Fruit fly (Drosophila melanogaster) whole organism: ENCODE results near the gene p-cup.

Experiments
- Dll ChIP-seq: fragments of >200 bp; optimal IDR thresholded peaks from 2 replicates; lab custom pipeline; 2017
- EcR ChIP-seq, 2 experiments: fragments of >200 bp; optimal IDR thresholded peaks; 2 replicates each; lab custom pipeline; 2017; ENCODE audit warnings: missing biosample characterization in 2 of 2, missing genetic modification characterization in 2 of 2, missing genetic modification reagents in 2 of 2
- usp ChIP-seq: fragments of >200 bp; optimal IDR thresholded peaks from 2 replicates; lab custom pipeline; 2017; ENCODE audit warnings: missing biosample characterization, missing genetic modification characterization, mixed read lengths

dm6 chrX:17478383-17478782, 29.8 kb upstream of the p-cup start:
- no peak for TF ChIP-seq usp (GFP tag; lab: Kevin White, UChicago)
- no peak for TF ChIP-seq Dll (lab: Kevin White, UChicago)
- TF ChIP-seq EcR (GFP tag; optimal IDR thresholded peaks at IDR 0.05; lab: Kevin White, UChicago): no peak
